Fruit fly (Drosophila melanogaster) whole organism, embryonic: ENCODE measurements around the gene CG18649.
A peak's percentile ranks its signal among the peaks of the same experiment; 100 is the strongest.

Experiments
- B-H1 ChIP-seq: fragments of 200-800 bp; sonication (Bioruptor generic); IDR thresholded peaks from 3 replicates; pipeline ENCODE4 v1.3.6; 2022; ENCODE audit warnings: missing biosample characterization, missing genetic modification characterization
- CG10209 ChIP-seq: fragments of 200-800 bp; sonication (Bioruptor generic); optimal IDR thresholded peaks from 3 replicates; lab custom pipeline; 2017; ENCODE audit warnings: missing biosample characterization, mild to moderate bottlenecking, missing genetic modification characterization, missing genetic modification reagents
- CG10267 ChIP-seq: fragments of 200-800 bp; sonication (Bioruptor generic); optimal IDR thresholded peaks from 2 replicates; lab custom pipeline; 2018; ENCODE audit warnings: missing biosample characterization, mild to moderate bottlenecking, missing genetic modification characterization, moderate library complexity
- CG10565 ChIP-seq: fragments of 200-800 bp; sonication (Bioruptor generic); optimal IDR thresholded peaks from 3 replicates; lab custom pipeline; 2016; ENCODE audit warnings: missing biosample characterization, mild to moderate bottlenecking, missing genetic modification characterization
- CG11085 ChIP-seq: fragments of 200-800 bp; sonication (Bioruptor generic); IDR thresholded peaks from 2 replicates; pipeline ENCODE4 v1.3.6; 2022; ENCODE audit warnings: missing biosample characterization, missing genetic modification characterization
- CG11695 ChIP-seq: fragments of 200-800 bp; sonication (Bioruptor generic); IDR thresholded peaks from 3 replicates; pipeline ENCODE4 v1.3.6; 2022; ENCODE audit warnings: missing biosample characterization, missing genetic modification characterization
- CG13123 ChIP-seq: fragments of 200-800 bp; sonication (Bioruptor generic); optimal IDR thresholded peaks from 2 replicates; lab custom pipeline; 2016; ENCODE audit warnings: missing biosample characterization, missing genetic modification characterization
- CG15696 ChIP-seq: fragments of 200-800 bp; sonication (Bioruptor generic); optimal IDR thresholded peaks from 2 replicates; lab custom pipeline; 2019; ENCODE audit warnings: missing biosample characterization, mild to moderate bottlenecking, missing genetic modification characterization, moderate library complexity
- CG17186 ChIP-seq: fragments of 200-800 bp; sonication (Bioruptor generic); optimal IDR thresholded peaks from 3 replicates; lab custom pipeline; 2017; ENCODE audit warnings: missing biosample characterization, missing genetic modification reagents, missing genetic modification characterization
- CG3847 ChIP-seq: fragments of 200-800 bp; sonication (Bioruptor generic); IDR thresholded peaks from 2 replicates; pipeline ENCODE4 v1.3.6; 2022; ENCODE audit warnings: missing biosample characterization, missing genetic modification characterization
- CG6813 ChIP-seq: fragments of 200-800 bp; sonication (Bioruptor generic); optimal IDR thresholded peaks from 2 replicates; lab custom pipeline; 2017; ENCODE audit warnings: missing biosample characterization, missing genetic modification characterization, mild to moderate bottlenecking, moderate library complexity, missing genetic modification reagents
- CG7963 ChIP-seq: fragments of 200-800 bp; sonication (Bioruptor generic); IDR thresholded peaks from 3 replicates; pipeline ENCODE4 v1.3.6; 2022; ENCODE audit warnings: missing biosample characterization, missing genetic modification characterization; ENCODE audit not compliant: partially characterized antibody
- CG7987 ChIP-seq: fragments of 200-800 bp; sonication (Bioruptor generic); optimal IDR thresholded peaks from 2 replicates; lab custom pipeline; 2018; ENCODE audit warnings: missing biosample characterization, mild to moderate bottlenecking, missing genetic modification characterization, moderate library complexity
- CG8478 ChIP-seq: fragments of >200 bp; optimal IDR thresholded peaks from 2 replicates; lab custom pipeline; 2018
- CG9727 ChIP-seq: fragments of 200-800 bp; sonication (Bioruptor generic); optimal IDR thresholded peaks from 3 replicates; lab custom pipeline; 2017; ENCODE audit warnings: missing biosample characterization, mild to moderate bottlenecking, missing genetic modification characterization
- Chrac-16 ChIP-seq: fragments of 200-800 bp; sonication (Bioruptor generic); optimal IDR thresholded peaks from 3 replicates; lab custom pipeline; 2016; ENCODE audit warnings: missing biosample characterization, missing genetic modification characterization
- D19A ChIP-seq: fragments of 200-800 bp; optimal IDR thresholded peaks from 3 replicates; lab custom pipeline; 2019; ENCODE audit warnings: missing biosample characterization, mild to moderate bottlenecking, missing genetic modification characterization, moderate library complexity
- Dip3 ChIP-seq: fragments of 200-800 bp; sonication (Bioruptor generic); optimal IDR thresholded peaks from 3 replicates; lab custom pipeline; 2016; ENCODE audit warnings: missing biosample characterization, missing genetic modification characterization
- Jarid2 ChIP-seq: fragments of 200-800 bp; sonication (Bioruptor generic); optimal IDR thresholded peaks from 3 replicates; lab custom pipeline; 2017; ENCODE audit warnings: mild to moderate bottlenecking, missing biosample characterization, missing genetic modification reagents, missing genetic modification characterization
- MBD-R2 ChIP-seq: fragments of 200-800 bp; sonication (Bioruptor generic); IDR thresholded peaks from 2 replicates; pipeline ENCODE4 v1.3.6; 2022; ENCODE audit warnings: missing biosample characterization, missing genetic modification characterization
- NFAT ChIP-seq: fragments of 200-800 bp; sonication (Bioruptor generic); IDR thresholded peaks from 2 replicates; pipeline ENCODE4 v1.3.6; 2022; ENCODE audit warnings: missing biosample characterization, missing genetic modification characterization
- Nf-YB ChIP-seq: fragments of 200-800 bp; sonication (Bioruptor generic); optimal IDR thresholded peaks from 3 replicates; lab custom pipeline; 2019; ENCODE audit warnings: missing biosample characterization, mild to moderate bottlenecking, missing genetic modification characterization, moderate library complexity
- Oli ChIP-seq: fragments of 200-800 bp; sonication (Bioruptor generic); optimal IDR thresholded peaks from 2 replicates; lab custom pipeline; 2018; ENCODE audit warnings: missing biosample characterization, mild to moderate bottlenecking, missing genetic modification characterization, moderate library complexity
- Six4 ChIP-seq: fragments of 200-800 bp; sonication (Bioruptor generic); optimal IDR thresholded peaks from 2 replicates; lab custom pipeline; 2016; ENCODE audit warnings: missing biosample characterization, missing genetic modification characterization
- Sry-δ ChIP-seq: fragments of 200-800 bp; sonication (Bioruptor generic); optimal IDR thresholded peaks from 2 replicates; lab custom pipeline; 2016; ENCODE audit warnings: missing biosample characterization, missing genetic modification characterization
- Vsx1 ChIP-seq: fragments of 200-800 bp; sonication (Bioruptor generic); optimal IDR thresholded peaks from 2 replicates; lab custom pipeline; 2017; ENCODE audit warnings: missing biosample characterization, mild to moderate bottlenecking, missing genetic modification characterization, missing genetic modification reagents
- ara ChIP-seq: fragments of 200-800 bp; sonication (Bioruptor generic); IDR thresholded peaks from 2 replicates; pipeline ENCODE4 v1.3.6; 2022; ENCODE audit warnings: missing biosample characterization, missing genetic modification characterization
- bbx ChIP-seq: fragments of 200-800 bp; sonication (Bioruptor generic); IDR thresholded peaks from 2 replicates; pipeline ENCODE4 v1.3.6; 2022; ENCODE audit warnings: missing biosample characterization, missing genetic modification characterization; ENCODE audit not compliant: partially characterized antibody
- bcd ChIP-seq: fragments of 200-800 bp; sonication (Bioruptor generic); optimal IDR thresholded peaks from 2 replicates; lab custom pipeline; 2017; ENCODE audit warnings: missing biosample characterization, mild to moderate bottlenecking, missing genetic modification characterization
- br ChIP-seq: fragments of >200 bp; optimal IDR thresholded peaks from 2 replicates; lab custom pipeline; 2017
- cato ChIP-seq: fragments of 200-800 bp; sonication (Bioruptor generic); optimal IDR thresholded peaks from 2 replicates; lab custom pipeline; 2016; ENCODE audit warnings: missing biosample characterization, missing genetic modification characterization, borderline replicate concordance
- crol ChIP-seq: fragments of 200-800 bp; sonication (Bioruptor generic); IDR thresholded peaks from 2 replicates; pipeline ENCODE4 v1.3.6; 2022; ENCODE audit warnings: missing biosample characterization, missing genetic modification characterization
- dpn ChIP-seq, 2 experiments: fragments of 200-800 bp; sonication (Bioruptor generic); optimal IDR thresholded peaks; 3 replicates each; lab custom pipeline; 2016; ENCODE audit warnings: missing biosample characterization in 2 of 2, missing genetic modification characterization in 2 of 2
- ems ChIP-seq: fragments of 200-800 bp; sonication (Bioruptor generic); optimal IDR thresholded peaks from 3 replicates; lab custom pipeline; 2016; ENCODE audit warnings: missing biosample characterization, missing genetic modification characterization
- eve ChIP-seq, 2 experiments: fragments of >200 bp; optimal IDR thresholded peaks; 2 replicates each; lab custom pipeline; 2017; ENCODE audit warnings: missing biosample characterization in 2 of 2, missing genetic modification characterization in 2 of 2
- exex ChIP-seq: fragments of 200-800 bp; sonication (Bioruptor generic); optimal IDR thresholded peaks from 4 replicates; lab custom pipeline; 2018; ENCODE audit warnings: missing biosample characterization, mild to moderate bottlenecking, missing genetic modification characterization, moderate library complexity
- fd102C ChIP-seq: fragments of 200-800 bp; sonication (Bioruptor generic); optimal IDR thresholded peaks from 2 replicates; lab custom pipeline; 2018; ENCODE audit warnings: missing biosample characterization, mild to moderate bottlenecking, missing genetic modification characterization, moderate library complexity
- fd96Cb ChIP-seq: fragments of 200-800 bp; sonication (Bioruptor generic); optimal IDR thresholded peaks from 2 replicates; lab custom pipeline; 2018; ENCODE audit warnings: missing biosample characterization, mild to moderate bottlenecking, missing genetic modification characterization, moderate library complexity
- jing ChIP-seq: fragments of 200-800 bp; sonication (Bioruptor generic); optimal IDR thresholded peaks from 2 replicates; lab custom pipeline; 2018; ENCODE audit warnings: missing biosample characterization, mild to moderate bottlenecking, missing genetic modification characterization
- lbe ChIP-seq: fragments of 200-800 bp; sonication (Bioruptor generic); optimal IDR thresholded peaks from 2 replicates; lab custom pipeline; 2016; ENCODE audit warnings: missing biosample characterization, mild to moderate bottlenecking, missing genetic modification characterization
- maf-S ChIP-seq: fragments of 200-800 bp; sonication (Bioruptor generic); optimal IDR thresholded peaks from 2 replicates; lab custom pipeline; 2016; ENCODE audit warnings: missing biosample characterization, missing genetic modification characterization
- nom ChIP-seq: fragments of 200-800 bp; sonication (Bioruptor generic); optimal IDR thresholded peaks from 2 replicates; lab custom pipeline; 2017; ENCODE audit warnings: missing biosample characterization, missing genetic modification characterization, mild to moderate bottlenecking, moderate library complexity, missing genetic modification reagents
- peb ChIP-seq: fragments of 200-800 bp; sonication (Bioruptor generic); IDR thresholded peaks from 2 replicates; pipeline ENCODE4 v1.3.6; 2022; ENCODE audit warnings: missing biosample characterization, missing genetic modification characterization
- pita ChIP-seq: fragments of 200-800 bp; sonication (Bioruptor generic); optimal IDR thresholded peaks from 2 replicates; lab custom pipeline; 2017; ENCODE audit warnings: missing biosample characterization, mild to moderate bottlenecking, missing genetic modification characterization
- ranshi ChIP-seq: fragments of 200-800 bp; sonication (Bioruptor generic); IDR thresholded peaks from 2 replicates; pipeline ENCODE4 v1.3.6; 2022; ENCODE audit warnings: missing biosample characterization, missing genetic modification characterization
- sim ChIP-seq: fragments of 200-800 bp; sonication (Bioruptor generic); IDR thresholded peaks from 2 replicates; pipeline ENCODE4 v1.3.6; 2022; ENCODE audit warnings: missing biosample characterization, missing genetic modification characterization
- sima ChIP-seq: fragments of 200-800 bp; sonication (Bioruptor generic); optimal IDR thresholded peaks from 2 replicates; lab custom pipeline; 2016; ENCODE audit warnings: missing biosample characterization, missing genetic modification characterization
- stwl ChIP-seq: fragments of 200-800 bp; sonication (Bioruptor generic); optimal IDR thresholded peaks from 3 replicates; lab custom pipeline; 2018; ENCODE audit warnings: missing biosample characterization, mild to moderate bottlenecking, missing genetic modification characterization, moderate library complexity
- trh ChIP-seq: fragments of 200-800 bp; sonication (Bioruptor generic); optimal IDR thresholded peaks from 2 replicates; lab custom pipeline; 2016; ENCODE audit warnings: missing biosample characterization, missing genetic modification characterization
- zen ChIP-seq: fragments of 200-800 bp; sonication (Bioruptor generic); optimal IDR thresholded peaks from 3 replicates; lab custom pipeline; 2018; ENCODE audit warnings: missing biosample characterization, mild to moderate bottlenecking, missing genetic modification characterization, moderate library complexity

Gene CG18649

dm6 chr3L:15094589-15095288 is 40.8 kb upstream of the CG18649 start, which contains the start of the genes sstn, Plp and GlyRS (continued):
- TF ChIP-seq MBD-R2 (GFP tag; lab: Robert Waterston, UW) (peak; percentile 47; the same call in 1 of the 2 replicates), ranshi (GFP tag; lab: Robert Waterston, UW) (no peak), trh (no peak), Dip3 (GFP tag; lab: Kevin White, UChicago) (no peak), Six4 (GFP tag; lab: Kevin White, UChicago) (no peak), sima (GFP tag; lab: Kevin White, UChicago) (no peak), crol (peak; percentile 28; the same call in 1 of the 2 replicates), jing (no peak), CG10565 (GFP tag; lab: Kevin White, UChicago) (no peak), cato (GFP tag; lab: Kevin White, UChicago) (no peak), lbe (GFP tag; lab: Kevin White, UChicago) (peak; percentile 2), CG9727 (GFP tag; lab: Kevin White, UChicago) (peak; percentile 17), zen (tag; lab: Kevin White, UChicago) (peak; percentile 5), eve (GFP tag; optimal IDR thresholded peaks at IDR 0.05; lab: Kevin White, UChicago) (no peak), ems (GFP tag; lab: Kevin White, UChicago) (no peak), Jarid2 (GFP tag; lab: Kevin White, UChicago) (peak; percentile 61), B-H1 (GFP tag; lab: Robert Waterston, UW) (no peak), maf-S (no peak), fd102C (GFP tag; lab: Kevin White, UChicago) (no peak), nom (no peak), CG7963 (GFP tag; lab: Robert Waterston, UW) (peak; percentile 39; the same call in 1 of the 3 replicates), CG8478 (no peak), Nf-YB (GFP tag; lab: Kevin White, UChicago) (no peak), peb (GFP tag; lab: Robert Waterston, UW) (no peak), CG7987 (GFP tag; lab: Kevin White, UChicago) (no peak), CG10267 (tag; lab: Kevin White, UChicago) (peak; percentile 99), CG11695 (GFP tag; lab: Robert Waterston, UW) (no peak), CG11085 (no peak), Chrac-16 (peak; percentile 38), fd96Cb (tag; lab: Kevin White, UChicago) (no peak), bbx (GFP tag; lab: Robert Waterston, UW) (peak; percentile 69), dpn (GFP tag; optimal IDR thresholded peaks at IDR 0.05; lab: Kevin White, UChicago) (peak in 1 of 2 experiments; percentile 39), D19A (tag; lab: Kevin White, UChicago) (peak; percentile 33), CG10209 (peak; percentile 29), NFAT (GFP tag; lab: Robert Waterston, UW) (no peak), ara (GFP tag; lab: Robert Waterston, UW) (no peak), Sry-δ (GFP tag; lab: Kevin White, UChicago) (peak; percentile 6), CG15696 (tag; lab: Kevin White, UChicago) (peak; percentile 37), exex (tag; lab: Kevin White, UChicago) (peak; percentile 21), CG13123 (peak; percentile 22), br (lab: Kevin White, UChicago) (no peak), bcd (GFP tag; lab: Kevin White, UChicago) (peak; percentile 52), Oli (tag; lab: Kevin White, UChicago) (peak; percentile 35), sim (no peak), CG17186 (GFP tag; lab: Kevin White, UChicago) (no peak), stwl (tag; lab: Kevin White, UChicago) (peak; percentile 56), pita (GFP tag; lab: Kevin White, UChicago) (no peak), CG6813 (GFP tag; lab: Kevin White, UChicago) (no peak), CG3847 (GFP tag; lab: Robert Waterston, UW) (no peak), Vsx1 (GFP tag; lab: Kevin White, UChicago) (no peak)
